Worm (Caenorhabditis elegans): ENCODE measurements around the gene C34D10.5.
A peak's percentile ranks its signal among the peaks of the same experiment; 100 is the strongest.

C34D10.5 gene

DNA sequence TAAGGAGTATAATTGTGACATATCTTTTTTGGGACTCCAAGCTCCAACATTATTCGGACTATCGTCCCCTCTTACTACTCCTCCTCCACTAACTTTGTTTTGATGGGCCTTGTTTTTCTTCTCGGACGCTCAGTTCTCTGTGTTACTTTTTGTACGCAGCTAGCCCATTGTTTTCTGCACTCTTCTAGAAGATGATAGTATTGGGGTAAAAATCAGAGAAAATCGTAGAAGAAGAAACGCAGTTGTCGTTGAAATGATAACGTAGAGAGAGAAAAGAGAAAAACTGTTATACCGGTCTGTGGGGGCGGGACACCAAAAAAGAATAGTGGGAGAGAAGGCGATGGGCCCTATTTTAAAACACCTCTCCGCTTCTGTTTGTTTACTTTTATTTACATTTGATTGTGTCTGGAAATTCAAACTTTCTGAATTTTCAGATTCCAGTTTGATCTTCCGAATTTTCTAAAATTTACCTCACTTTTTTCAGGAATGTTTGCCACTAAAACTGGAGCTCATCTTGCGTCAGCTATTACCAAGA, 32.3 kb upstream of the C34D10.5 start, which contains the start of gene F45E1.4:
Gene F45E1.4 (plus strand): TSS at position 485 of the 535 bp plus-strand sequence.
- TF ChIP-seq madf-8 (GFP tag; conservative IDR thresholded peaks at IDR 0.05) (no peak), D2030.7 (GFP tag; IDR thresholded peaks at IDR 0.05) (no peak), repo-1 (tag; optimal IDR thresholded peaks at IDR 0.05) (no peak), rec-8 (tag; optimal IDR thresholded peaks at IDR 0.05) (no peak), hsf-1 (GFP tag; IDR thresholded peaks at IDR 0.05) (0 out of 2 replicates have a peak, but pooled peaks have one; percentile 19), aptf-3 (GFP tag; IDR thresholded peaks at IDR 0.05) (no peak), mxl-1 (tag; optimal IDR thresholded peaks at IDR 0.05) (no peak), tbp1 (GFP tag; optimal IDR thresholded peaks at IDR 0.05) (no peak)

- TF ChIP-seq chd-7 (tag; optimal IDR thresholded peaks at IDR 0.05) (peak; percentile 19), rcor-1 (GFP tag; IDR thresholded peaks at IDR 0.05) (no peak), nhr-179 (tag; optimal IDR thresholded peaks at IDR 0.05) (no peak), attf-5 (GFP tag; optimal IDR thresholded peaks at IDR 0.05) (no peak), lin-54 (GFP tag; optimal IDR thresholded peaks at IDR 0.05) (no peak), lin-35 (GFP tag; optimal IDR thresholded peaks at IDR 0.05) (peak in 1 of 3 experiments; percentile 14), egl-44 (GFP tag; IDR thresholded peaks at IDR 0.05) (no peak), ztf-18 (tag; optimal IDR thresholded peaks at IDR 0.05) (no peak), mel-28 (tag; optimal IDR thresholded peaks at IDR 0.05; ENCODE audit: borderline replicate concordance) (no peak), B0261.1 (tag; optimal IDR thresholded peaks at IDR 0.05) (no peak), attf-3 (GFP tag; conservative IDR thresholded peaks at IDR 0.05) (no peak), lin-40 (tag; optimal IDR thresholded peaks at IDR 0.05) (peak; percentile 56), ceh-27 (GFP tag; optimal IDR thresholded peaks at IDR 0.05) (no peak), B0035.1 (tag; optimal IDR thresholded peaks at IDR 0.05) (no peak), cebp-2 (GFP tag; IDR thresholded peaks at IDR 0.05) (no peak), snpc-3.4 (tag; optimal IDR thresholded peaks at IDR 0.05) (no peak), bed-1 (GFP tag; IDR thresholded peaks at IDR 0.05) (no peak), nfyb-1 (GFP tag; IDR thresholded peaks at IDR 0.05) (no peak), mxl-1 (tag; optimal IDR thresholded peaks at IDR 0.05) (no peak), F10E7.11 (tag; optimal IDR thresholded peaks at IDR 0.05) (no peak), efl-1 (GFP tag; optimal IDR thresholded peaks at IDR 0.05) (no peak), zim-3 (tag; optimal IDR thresholded peaks at IDR 0.05) (no peak), F57A8.1 (GFP tag; optimal IDR thresholded peaks at IDR 0.05) (no peak), somi-1 (GFP tag; optimal IDR thresholded peaks at IDR 0.05) (peak; percentile 67), madf-3 (GFP tag; IDR thresholded peaks at IDR 0.05) (no peak), F57C9.4 (tag; optimal IDR thresholded peaks at IDR 0.05) (no peak), mcd-1 (GFP tag; IDR thresholded peaks at IDR 0.05) (0 out of 2 replicates have a peak, but pooled peaks have one; percentile 14), T26A5.8 (tag; optimal IDR thresholded peaks at IDR 0.05) (no peak), ZK185.1 (tag; optimal IDR thresholded peaks at IDR 0.05; ENCODE audit: poor library complexity, severe bottlenecking) (no peak), F49E8.2 (tag; optimal IDR thresholded peaks at IDR 0.05; ENCODE audit: insufficient read depth) (no peak), lir-1 (GFP tag; conservative IDR thresholded peaks at IDR 0.05) (no peak), nhr-120 (GFP tag; IDR thresholded peaks at IDR 0.05) (no peak), F39B2.1 (GFP tag; IDR thresholded peaks at IDR 0.05) (no peak), hlh-12 (tag; optimal IDR thresholded peaks at IDR 0.05) (no peak), zfh-2 (GFP tag; conservative IDR thresholded peaks at IDR 0.05) (no peak), ccch-3 (GFP tag; optimal IDR thresholded peaks at IDR 0.05) (no peak), ztf-28 (GFP tag; IDR thresholded peaks at IDR 0.05) (no peak), ztf-22 (GFP tag; optimal IDR thresholded peaks at IDR 0.05) (peak; percentile 40), him-1 (tag; optimal IDR thresholded peaks at IDR 0.05) (no peak), ztf-6 (GFP tag; IDR thresholded peaks at IDR 0.05) (no peak)
These were observed 30.9 kb upstream of the C34D10.5 start for ce11 chrX:7986892-7987291.
